Fruit fly (Drosophila melanogaster) whole organism, prepupa: ENCODE data around the gene CG33301.

ENCODE experiments used
- CG8632 ChIP-seq: fragments of 200-800 bp; sonication (Bioruptor generic); optimal IDR thresholded peaks from 3 replicates; lab custom pipeline; 2016; ENCODE audit warnings: missing biosample characterization, missing genetic modification characterization
- Gug ChIP-seq: fragments of 200-800 bp; sonication (Bioruptor generic); IDR thresholded peaks from 2 replicates; pipeline ENCODE4 v1.3.6; 2022; ENCODE audit warnings: missing biosample characterization, missing genetic modification characterization

CG33301 gene

DNA sequence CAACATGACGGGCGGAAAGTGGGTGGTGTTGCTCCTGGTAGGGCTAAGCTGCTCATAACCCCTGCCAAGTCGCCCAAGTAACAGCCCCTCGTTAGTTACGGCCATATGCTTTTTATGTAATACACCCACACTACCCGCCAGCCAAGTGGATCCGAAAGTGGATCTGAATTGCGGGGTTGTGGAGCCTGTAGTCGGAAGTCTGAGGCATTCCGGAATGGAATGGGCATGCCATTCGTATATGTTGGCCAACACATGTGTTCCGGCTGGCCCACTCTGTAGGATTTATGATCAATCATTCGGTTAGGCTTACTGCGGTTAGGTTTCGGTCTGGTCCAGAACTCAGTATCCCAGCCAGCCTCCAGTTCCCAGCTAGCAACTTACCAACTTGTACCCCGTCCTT, 46.7 kb downstream of the CG33301 start:
- TF ChIP-seq Gug (GFP tag; lab: Robert Waterston, UW), result no peak
- no peak for TF ChIP-seq CG8632 (GFP tag; lab: Kevin White, UChicago)
